Fruit fly (Drosophila melanogaster): Measurements from ENCODE around the gene CG15358.

dm6 chr2L:1869503-1869902 lies 13.5 kb downstream of the CG15358 start, which contains the start of gene CG7295:
- no peak for TF ChIP-seq toe (GFP tag; optimal IDR thresholded peaks at IDR 0.05)
- TF ChIP-seq CG11617 (GFP tag; optimal IDR thresholded peaks at IDR 0.05) = no peak
- TF ChIP-seq cnc (optimal IDR thresholded peaks at IDR 0.05) = no peak
- no peak for TF ChIP-seq Hr96 (GFP tag; optimal IDR thresholded peaks at IDR 0.05)
- no peak for TF ChIP-seq cic (GFP tag; optimal IDR thresholded peaks at IDR 0.05)
- no peak for TF ChIP-seq tj (GFP tag; optimal IDR thresholded peaks at IDR 0.05)
- no peak for TF ChIP-seq bab1 (GFP tag; optimal IDR thresholded peaks at IDR 0.05)
- no peak for TF ChIP-seq CG33017 (tag; optimal IDR thresholded peaks at IDR 0.05)
- TF ChIP-seq pad (GFP tag; optimal IDR thresholded peaks at IDR 0.05) = no peak
- TF ChIP-seq kay (GFP tag; ENCODE audit: borderline replicate concordance) = no peak
